Worm (Caenorhabditis elegans): ENCODE measurements around the gene cln-3.1.
A peak's percentile ranks its signal among the peaks of the same experiment; 100 is the strongest.

ce11 chrV:11308915-11309314 lies 43.5 kb upstream of the cln-3.1 start:
- TF ChIP-seq odd-2 (tag; optimal IDR thresholded peaks at IDR 0.05) (no peak), pat-9 (tag; optimal IDR thresholded peaks at IDR 0.05) (peak; percentile 19), madf-2 (tag; optimal IDR thresholded peaks at IDR 0.05) (no peak)
